Fruit fly (Drosophila melanogaster) whole organism, embryonic: ENCODE measurements around the gene CG34429.

Experiments
- Adf1 ChIP-seq: fragments of 200-800 bp; sonication (Bioruptor generic); IDR thresholded peaks from 2 replicates; pipeline ENCODE4 v1.3.6; 2022; ENCODE audit warnings: missing biosample characterization, missing genetic modification characterization
- Atf3 ChIP-seq: fragments of 200-800 bp; sonication (Bioruptor generic); optimal IDR thresholded peaks from 3 replicates; lab custom pipeline; 2016; ENCODE audit warnings: missing biosample characterization, missing genetic modification characterization
- B-H2 ChIP-seq: fragments of 200-800 bp; sonication (Bioruptor generic); optimal IDR thresholded peaks from 2 replicates; lab custom pipeline; 2018; ENCODE audit warnings: missing biosample characterization, mild to moderate bottlenecking, missing genetic modification characterization
- Blimp-1 ChIP-seq: fragments of 200-800 bp; sonication (Bioruptor generic); optimal IDR thresholded peaks from 3 replicates; lab custom pipeline; 2018; ENCODE audit warnings: missing biosample characterization, missing genetic modification characterization, mild to moderate bottlenecking, moderate library complexity, missing genetic modification reagents
- CG10462 ChIP-seq: fragments of 200-800 bp; sonication (Bioruptor generic); optimal IDR thresholded peaks from 2 replicates; lab custom pipeline; 2016; ENCODE audit warnings: missing biosample characterization, missing genetic modification characterization
- CG1233 ChIP-seq: fragments of 200-800 bp; sonication (Bioruptor generic); optimal IDR thresholded peaks from 4 replicates; lab custom pipeline; 2018; ENCODE audit warnings: missing biosample characterization, mild to moderate bottlenecking, missing genetic modification characterization
- CG12659 ChIP-seq: fragments of 200-800 bp; sonication (Bioruptor generic); optimal IDR thresholded peaks from 3 replicates; lab custom pipeline; 2017; ENCODE audit warnings: mild to moderate bottlenecking, missing biosample characterization, missing genetic modification reagents, missing genetic modification characterization
- CG13624 ChIP-seq: fragments of 200-800 bp; sonication (Bioruptor generic); optimal IDR thresholded peaks from 2 replicates; lab custom pipeline; 2016; ENCODE audit warnings: missing biosample characterization, missing genetic modification characterization
- CG13775 ChIP-seq: fragments of 200-800 bp; sonication (Bioruptor generic); optimal IDR thresholded peaks from 3 replicates; lab custom pipeline; 2017; ENCODE audit warnings: missing biosample characterization, mild to moderate bottlenecking, missing genetic modification characterization
- CG15479 ChIP-seq: fragments of 200-800 bp; sonication (Bioruptor generic); optimal IDR thresholded peaks from 3 replicates; lab custom pipeline; 2019; ENCODE audit warnings: missing biosample characterization, mild to moderate bottlenecking, missing genetic modification characterization, moderate library complexity
- CG1602 ChIP-seq: fragments of 200-800 bp; sonication (Bioruptor generic); optimal IDR thresholded peaks from 3 replicates; lab custom pipeline; 2016; ENCODE audit warnings: missing biosample characterization, missing genetic modification characterization
- CG16779 ChIP-seq: fragments of 200-800 bp; sonication (Bioruptor generic); IDR thresholded peaks from 2 replicates; pipeline ENCODE4 v1.3.6; 2022; ENCODE audit warnings: missing biosample characterization, missing genetic modification characterization
- CG17568 ChIP-seq: fragments of 200-800 bp; sonication (Bioruptor generic); optimal IDR thresholded peaks from 2 replicates; lab custom pipeline; 2018; ENCODE audit warnings: missing biosample characterization, mild to moderate bottlenecking, missing genetic modification characterization, moderate library complexity
- CG17912 ChIP-seq: fragments of 200-800 bp; sonication (Bioruptor generic); optimal IDR thresholded peaks from 2 replicates; lab custom pipeline; 2018; ENCODE audit warnings: missing biosample characterization, mild to moderate bottlenecking, missing genetic modification characterization
- CG1792 ChIP-seq: fragments of 200-800 bp; sonication (Bioruptor generic); optimal IDR thresholded peaks from 2 replicates; lab custom pipeline; 2016; ENCODE audit warnings: missing biosample characterization, missing genetic modification characterization
- CG2712 ChIP-seq: fragments of 200-800 bp; optimal IDR thresholded peaks from 3 replicates; lab custom pipeline; 2019; ENCODE audit warnings: missing biosample characterization, mild to moderate bottlenecking, missing genetic modification characterization, moderate library complexity
- CG3065 ChIP-seq: fragments of 200-800 bp; sonication (Bioruptor generic); optimal IDR thresholded peaks from 2 replicates; lab custom pipeline; 2016; ENCODE audit warnings: missing biosample characterization, missing genetic modification characterization
- CG3995 ChIP-seq: fragments of 200-800 bp; sonication (Bioruptor generic); optimal IDR thresholded peaks from 3 replicates; lab custom pipeline; 2016; ENCODE audit warnings: missing biosample characterization, missing genetic modification characterization
- CG4730 ChIP-seq: fragments of 200-800 bp; sonication (Bioruptor generic); IDR thresholded peaks from 2 replicates; pipeline ENCODE4 v1.3.6; 2022; ENCODE audit warnings: missing biosample characterization, missing genetic modification characterization
- CG6689 ChIP-seq: fragments of 200-800 bp; sonication (Bioruptor generic); IDR thresholded peaks from 2 replicates; pipeline ENCODE4 v1.3.6; 2022; ENCODE audit warnings: missing biosample characterization, missing genetic modification characterization
- CG7963 ChIP-seq: fragments of 200-800 bp; sonication (Bioruptor generic); IDR thresholded peaks from 3 replicates; pipeline ENCODE4 v1.3.6; 2022; ENCODE audit warnings: missing biosample characterization, missing genetic modification characterization; ENCODE audit not compliant: partially characterized antibody
- CG7987 ChIP-seq: fragments of 200-800 bp; sonication (Bioruptor generic); optimal IDR thresholded peaks from 2 replicates; lab custom pipeline; 2018; ENCODE audit warnings: missing biosample characterization, mild to moderate bottlenecking, missing genetic modification characterization, moderate library complexity
- CG9215 ChIP-seq: fragments of 200-800 bp; sonication (Bioruptor generic); IDR thresholded peaks from 2 replicates; pipeline ENCODE4 v1.3.6; 2022; ENCODE audit warnings: missing biosample characterization, missing genetic modification characterization
- Doc2 ChIP-seq: fragments of 200-800 bp; sonication (Bioruptor generic); IDR thresholded peaks from 2 replicates; pipeline ENCODE4 v1.3.6; 2022; ENCODE audit warnings: missing biosample characterization, missing genetic modification characterization
- Dref ChIP-seq: fragments of 200-800 bp; sonication (Bioruptor generic); IDR thresholded peaks from 2 replicates; pipeline ENCODE4 v1.3.6; 2022; ENCODE audit warnings: missing biosample characterization, missing genetic modification characterization
- Elba2 ChIP-seq: fragments of 200-800 bp; sonication (Bioruptor generic); optimal IDR thresholded peaks from 3 replicates; lab custom pipeline; 2016; ENCODE audit warnings: missing biosample characterization, missing genetic modification characterization
- GATAe ChIP-seq: fragments of 200-800 bp; sonication (Bioruptor generic); conservative IDR thresholded peaks from 2 replicates; pipeline ENCODE4 v1.3.6; 2022; ENCODE audit warnings: missing biosample characterization, missing genetic modification characterization
- Gug ChIP-seq: fragments of 200-800 bp; sonication (Bioruptor generic); IDR thresholded peaks from 4 replicates; pipeline ENCODE4 v1.3.6; 2022; ENCODE audit warnings: missing biosample characterization, missing genetic modification characterization
- NC2β ChIP-seq: fragments of 200-800 bp; sonication (Bioruptor generic); optimal IDR thresholded peaks from 2 replicates; lab custom pipeline; 2016; ENCODE audit warnings: missing biosample characterization, missing genetic modification characterization
- Sry-β ChIP-seq: fragments of 200-800 bp; sonication (Bioruptor generic); optimal IDR thresholded peaks from 2 replicates; lab custom pipeline; 2018; ENCODE audit warnings: missing biosample characterization, mild to moderate bottlenecking, missing genetic modification characterization, moderate library complexity
- al ChIP-seq: fragments of 200-800 bp; sonication (Bioruptor generic); IDR thresholded peaks from 2 replicates; pipeline ENCODE4 v1.3.6; 2022; ENCODE audit warnings: missing biosample characterization, missing genetic modification characterization
- ase ChIP-seq: fragments of 200-800 bp; sonication (Bioruptor generic); IDR thresholded peaks from 3 replicates; pipeline ENCODE4 v1.3.6; 2022; ENCODE audit warnings: missing biosample characterization, missing genetic modification characterization
- ash1 ChIP-seq: fragments of 200-800 bp; sonication (Bioruptor generic); optimal IDR thresholded peaks from 2 replicates; lab custom pipeline; 2018; ENCODE audit warnings: missing biosample characterization, mild to moderate bottlenecking, missing genetic modification characterization
- bigmax ChIP-seq: fragments of 200-800 bp; sonication (Bioruptor generic); optimal IDR thresholded peaks from 2 replicates; lab custom pipeline; 2018; ENCODE audit warnings: missing biosample characterization, mild to moderate bottlenecking, missing genetic modification characterization
- bowl ChIP-seq: fragments of 200-800 bp; sonication (Bioruptor generic); IDR thresholded peaks from 2 replicates; pipeline ENCODE4 v1.3.6; 2022; ENCODE audit warnings: missing biosample characterization, missing genetic modification characterization
- cas ChIP-seq: fragments of 200-800 bp; sonication (Bioruptor generic); IDR thresholded peaks from 2 replicates; pipeline ENCODE4 v1.3.6; 2022; ENCODE audit warnings: missing biosample characterization, missing genetic modification characterization
- ci ChIP-seq: fragments of 200-800 bp; sonication (Bioruptor generic); IDR thresholded peaks from 3 replicates; pipeline ENCODE4 v1.3.6; 2022; ENCODE audit warnings: missing biosample characterization, missing genetic modification characterization
- crol ChIP-seq: fragments of 200-800 bp; sonication (Bioruptor generic); IDR thresholded peaks from 2 replicates; pipeline ENCODE4 v1.3.6; 2022; ENCODE audit warnings: missing biosample characterization, missing genetic modification characterization
- cwo ChIP-seq: fragments of 200-800 bp; sonication (Bioruptor generic); optimal IDR thresholded peaks from 3 replicates; lab custom pipeline; 2017; ENCODE audit warnings: missing biosample characterization, missing genetic modification characterization, mild to moderate bottlenecking, moderate library complexity, missing genetic modification reagents
- fu2 ChIP-seq: fragments of 200-800 bp; sonication (Bioruptor generic); optimal IDR thresholded peaks from 2 replicates; lab custom pipeline; 2016; ENCODE audit warnings: missing biosample characterization, missing genetic modification characterization
- grn ChIP-seq: fragments of 200-800 bp; sonication (Bioruptor generic); optimal IDR thresholded peaks from 3 replicates; lab custom pipeline; 2017; ENCODE audit warnings: missing biosample characterization, missing genetic modification characterization
- mam ChIP-seq: fragments of 200-800 bp; sonication (Bioruptor generic); optimal IDR thresholded peaks from 3 replicates; lab custom pipeline; 2016; ENCODE audit warnings: missing biosample characterization, missing genetic modification characterization
- mld ChIP-seq: fragments of 200-800 bp; sonication (Bioruptor generic); IDR thresholded peaks from 3 replicates; pipeline ENCODE4 v1.3.6; 2022; ENCODE audit warnings: missing biosample characterization, missing genetic modification characterization; ENCODE audit not compliant: partially characterized antibody
- odd ChIP-seq: fragments of 200-800 bp; sonication (Bioruptor generic); optimal IDR thresholded peaks from 2 replicates; lab custom pipeline; 2017; ENCODE audit warnings: missing biosample characterization, mild to moderate bottlenecking, missing genetic modification characterization
- psq ChIP-seq: fragments of 200-800 bp; sonication (Bioruptor generic); optimal IDR thresholded peaks from 2 replicates; lab custom pipeline; 2017; ENCODE audit warnings: missing biosample characterization, missing genetic modification characterization
- sd ChIP-seq: fragments of 200-800 bp; sonication (Bioruptor generic); optimal IDR thresholded peaks from 3 replicates; lab custom pipeline; 2018; ENCODE audit warnings: missing biosample characterization, mild to moderate bottlenecking, missing genetic modification characterization, moderate library complexity
- tgo ChIP-seq: fragments of 200-800 bp; sonication (Bioruptor generic); IDR thresholded peaks from 3 replicates; pipeline ENCODE4 v1.3.6; 2022; ENCODE audit warnings: missing biosample characterization, missing genetic modification characterization
- tna ChIP-seq: fragments of 200-800 bp; sonication (Bioruptor generic); IDR thresholded peaks from 2 replicates; pipeline ENCODE4 v1.3.6; 2022; ENCODE audit warnings: missing biosample characterization, missing genetic modification characterization; ENCODE audit not compliant: partially characterized antibody
- trem ChIP-seq: fragments of 200-800 bp; optimal IDR thresholded peaks from 3 replicates; lab custom pipeline; 2019; ENCODE audit warnings: missing biosample characterization, mild to moderate bottlenecking, missing genetic modification characterization, moderate library complexity
- trh ChIP-seq: fragments of 200-800 bp; sonication (Bioruptor generic); optimal IDR thresholded peaks from 2 replicates; lab custom pipeline; 2016; ENCODE audit warnings: missing biosample characterization, missing genetic modification characterization
- unpg ChIP-seq: fragments of 200-800 bp; sonication (Bioruptor generic); optimal IDR thresholded peaks from 3 replicates; lab custom pipeline; 2018; ENCODE audit warnings: missing biosample characterization, mild to moderate bottlenecking, missing genetic modification characterization, moderate library complexity

CG34429 gene

DNA sequence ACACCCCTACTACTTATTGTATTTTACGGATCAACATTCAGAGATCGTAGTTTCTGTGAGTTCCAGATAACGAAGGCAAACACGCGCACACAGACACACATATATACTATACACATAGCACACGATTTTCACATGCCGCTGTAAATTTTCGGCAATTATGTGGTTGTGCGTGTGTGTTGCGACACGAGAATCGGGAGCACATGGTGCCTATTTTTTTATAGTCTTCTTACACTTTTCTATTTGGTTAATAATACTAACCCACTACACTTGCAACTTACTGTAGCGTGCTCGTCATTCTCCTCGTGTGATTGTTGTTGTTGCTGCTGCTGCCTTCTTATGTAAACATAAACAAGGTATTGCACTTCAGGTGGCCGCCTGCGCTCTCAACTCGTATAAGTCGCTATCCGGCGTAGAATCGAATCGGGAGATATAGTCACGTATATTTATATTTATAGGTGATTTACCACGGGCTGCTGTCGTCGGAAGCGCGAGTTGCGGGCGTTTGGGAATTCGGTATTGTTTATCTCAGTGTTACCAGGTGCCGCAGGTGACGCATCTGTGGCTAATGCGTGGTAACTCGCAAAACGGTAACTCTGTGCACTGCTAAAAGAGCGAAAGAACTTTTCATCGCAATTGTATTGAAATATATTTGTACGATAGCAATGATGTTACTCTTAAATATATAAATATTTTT, 40.5 kb upstream of the CG34429 start, which contains the start of gene Adk2 (continued):
- TF ChIP-seq cas (GFP tag; lab: Robert Waterston, UW) (peak; percentile 34; the same call in 1 of the 2 replicates), CG13624 (GFP tag; lab: Kevin White, UChicago) (no peak), odd (no peak), cwo (GFP tag; lab: Kevin White, UChicago) (peak; percentile 84), CG3995 (GFP tag; lab: Kevin White, UChicago) (no peak), bowl (no peak), tna (GFP tag; lab: Robert Waterston, UW) (no peak), crol (GFP tag; lab: Robert Waterston, UW) (no peak), CG4730 (GFP tag; lab: Robert Waterston, UW) (no peak), Blimp-1 (GFP tag; lab: Kevin White, UChicago) (peak; percentile 3), unpg (GFP tag; lab: Kevin White, UChicago) (no peak), bigmax (GFP tag; lab: Kevin White, UChicago) (no peak), CG9215 (GFP tag; lab: Robert Waterston, UW) (no peak), mld (GFP tag; lab: Robert Waterston, UW) (no peak), Atf3 (no peak), trem (tag; lab: Kevin White, UChicago) (no peak), trh (GFP tag; lab: Kevin White, UChicago) (no peak), Doc2 (no peak), CG15479 (GFP tag; lab: Kevin White, UChicago) (peak; percentile 52), psq (GFP tag; lab: Kevin White, UChicago) (no peak), CG1233 (GFP tag; lab: Kevin White, UChicago) (no peak), CG17568 (GFP tag; lab: Kevin White, UChicago) (no peak), CG10462 (GFP tag; lab: Kevin White, UChicago) (no peak), CG13775 (GFP tag; lab: Kevin White, UChicago) (no peak), Gug (GFP tag; lab: Robert Waterston, UW) (peak; percentile 67), Adf1 (GFP tag; lab: Robert Waterston, UW) (no peak), al (GFP tag; lab: Robert Waterston, UW) (peak; percentile 54), ci (GFP tag; lab: Robert Waterston, UW) (peak; percentile 71), ase (GFP tag; lab: Robert Waterston, UW) (0 out of 3 replicates have a peak, but pooled peaks have one; percentile 25), CG17912 (GFP tag; lab: Kevin White, UChicago) (no peak), tgo (GFP tag; lab: Robert Waterston, UW) (peak; percentile 44; the same call in 2 of the 3 replicates), ash1 (GFP tag; lab: Kevin White, UChicago) (no peak), B-H2 (GFP tag; lab: Kevin White, UChicago) (peak; percentile 31), CG16779 (GFP tag; lab: Robert Waterston, UW) (no peak), Elba2 (GFP tag; lab: Kevin White, UChicago) (peak; percentile 8), CG1602 (GFP tag; lab: Kevin White, UChicago) (no peak), CG6689 (GFP tag; lab: Robert Waterston, UW) (peak; percentile 35; the same call in 1 of the 2 replicates), sd (peak; percentile 82), Dref (GFP tag; lab: Robert Waterston, UW) (peak; percentile 54), CG7963 (GFP tag; lab: Robert Waterston, UW) (no peak), fu2 (GFP tag; lab: Kevin White, UChicago) (no peak), CG12659 (GFP tag; lab: Kevin White, UChicago) (peak; percentile 5), Sry-β (no peak), CG2712 (tag; lab: Kevin White, UChicago) (no peak), GATAe (GFP tag; lab: Robert Waterston, UW) (no peak), CG3065 (no peak), grn (GFP tag; lab: Kevin White, UChicago) (no peak), mam (no peak), CG1792 (GFP tag; lab: Kevin White, UChicago) (peak; percentile 35), NC2β (no peak), CG7987 (GFP tag; lab: Kevin White, UChicago) (peak; percentile 34)
